Comparison of ENCODE assay signal across 1 fruit fly cellular context in the genomic region with DNA sequence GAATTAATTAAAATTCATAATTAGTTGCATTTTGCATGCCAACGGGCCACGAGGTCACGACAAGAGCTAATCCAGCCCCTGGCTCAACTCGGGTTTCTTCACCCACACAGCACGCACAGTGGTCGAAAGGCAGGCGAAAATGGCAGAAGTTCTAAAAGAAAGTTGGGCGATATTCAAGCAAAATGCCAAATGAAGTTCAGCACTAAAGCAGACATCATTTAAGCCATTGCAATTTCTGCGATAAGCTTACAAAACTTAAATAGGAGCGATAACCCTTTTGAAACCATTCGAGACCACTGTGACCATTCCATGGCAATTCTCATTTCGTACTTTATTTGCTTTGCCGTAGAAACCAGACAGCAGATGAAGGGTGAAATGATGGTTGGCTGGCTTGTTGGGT.
TF ChIP-seq lines count a peak whose summit lies in the region.

No protein-coding gene starts in this region.

TF ChIP-seq in whole organism, embryonic, 481 proteins besides CTCF, POLR2A, EP300 and RAD21 (continued from another document):
- TF ChIP-seq dysf (GFP tag; IDR thresholded peaks at IDR 0.05; lab: Robert Waterston, UW) (peak; percentile 62; the same call in 2 of the 3 replicates), CG11504 (tag; optimal IDR thresholded peaks at IDR 0.05; lab: Kevin White, UChicago) (peak; percentile 62), Sox102F (GFP tag; optimal IDR thresholded peaks at IDR 0.05; lab: Kevin White, UChicago) (peak; percentile 65), CG6854 (GFP tag; optimal IDR thresholded peaks at IDR 0.05; lab: Kevin White, UChicago) (no peak), ATbp (GFP tag; optimal IDR thresholded peaks at IDR 0.05; lab: Kevin White, UChicago) (peak; percentile 37), mld (GFP tag; IDR thresholded peaks at IDR 0.05; lab: Robert Waterston, UW; ENCODE audit: partially characterized antibody) (no peak), Dbx (GFP tag; IDR thresholded peaks at IDR 0.05; lab: Robert Waterston, UW) (no peak), CG14965 (GFP tag; optimal IDR thresholded peaks at IDR 0.05; lab: Kevin White, UChicago; ENCODE audit: borderline replicate concordance) (no peak), sug (tag; optimal IDR thresholded peaks at IDR 0.05; lab: Kevin White, UChicago) (no peak), her (GFP tag; optimal IDR thresholded peaks at IDR 0.05; lab: Kevin White, UChicago) (peak; percentile 7), z (GFP tag; IDR thresholded peaks at IDR 0.05; lab: Robert Waterston, UW) (no peak), cwo (GFP tag; optimal IDR thresholded peaks at IDR 0.05; lab: Kevin White, UChicago) (peak; percentile 31), CG9817 (tag; optimal IDR thresholded peaks at IDR 0.05; lab: Kevin White, UChicago) (peak; percentile 17), CG15514 (GFP tag; optimal IDR thresholded peaks at IDR 0.05; lab: Kevin White, UChicago) (no peak), az2 (GFP tag; optimal IDR thresholded peaks at IDR 0.05; lab: Kevin White, UChicago) (peak; percentile 47), CG17802 (tag; optimal IDR thresholded peaks at IDR 0.05; lab: Kevin White, UChicago) (peak; percentile 1), hkb (optimal IDR thresholded peaks at IDR 0.05; lab: Kevin White, UChicago) (no peak), hkb (GFP tag; IDR thresholded peaks at IDR 0.05; lab: Robert Waterston, UW) (peak; percentile 51), zfh1 (GFP tag; IDR thresholded peaks at IDR 0.05; lab: Robert Waterston, UW) (peak; percentile 71), repo (GFP tag; optimal IDR thresholded peaks at IDR 0.05; lab: Kevin White, UChicago) (peak; percentile 41), pnt (GFP tag; optimal IDR thresholded peaks at IDR 0.05; lab: Kevin White, UChicago) (peak; percentile 18), Trl (optimal IDR thresholded peaks at IDR 0.05; lab: Kevin White, UChicago) (no peak), Trl (GFP tag; optimal IDR thresholded peaks at IDR 0.05; lab: Kevin White, UChicago) (peak; percentile 28)
